Worm (Caenorhabditis elegans) whole organism, L2 larva: ENCODE results near the gene nhr-225.

ENCODE experiments used
- ama-1 ChIP-seq: fragments of 150-350 bp; optimal IDR thresholded peaks from 2 replicates; lab custom pipeline; 2018; ENCODE audit warnings: inconsistent platforms
- snpc-4 ChIP-seq: fragments of 150-350 bp; optimal IDR thresholded peaks from 2 replicates; lab custom pipeline; 2014; ENCODE audit warnings: missing biosample characterization, missing genetic modification characterization

ce11 chrV:2300905-2301304 lies 10.6 kb upstream of the nhr-225 start, which contains the start of gene Y19D10B.8:
- TF ChIP-seq ama-1 (no peak), snpc-4 (no peak)
